Worm (Caenorhabditis elegans): ENCODE results near the gene cccp-1.

cccp-1 gene

ce11 chrIII:12472497-12472896, at the start of gene cccp-1:
cccp-1 (plus strand) TSS chrIII:12472873.
- 0 out of 2 replicates have a peak, but pooled peaks have one; percentile 6 for TF ChIP-seq ztf-23 (GFP tag; IDR thresholded peaks at IDR 0.05)
- TF ChIP-seq ref-1 (GFP tag; conservative IDR thresholded peaks at IDR 0.05) = no peak
- TF ChIP-seq flt-1 (GFP tag; IDR thresholded peaks at IDR 0.05) = no peak
- peak; percentile 77; the same call in 1 of the 2 replicates for TF ChIP-seq T22C8.4 (GFP tag; IDR thresholded peaks at IDR 0.05)
- TF ChIP-seq ztf-29 (GFP tag; IDR thresholded peaks at IDR 0.05) = no peak

ce11 chrIII:12424066-12424465, 48.6 kb upstream of the cccp-1 start:
- no peak for TF ChIP-seq ztf-29 (GFP tag; IDR thresholded peaks at IDR 0.05)
- no peak for TF ChIP-seq klf-2 (GFP tag; conservative IDR thresholded peaks at IDR 0.05)
- no peak for TF ChIP-seq ztf-23 (GFP tag; IDR thresholded peaks at IDR 0.05)
- no peak for TF ChIP-seq cog-1 (tag; optimal IDR thresholded peaks at IDR 0.05)
- no peak for TF ChIP-seq T22C8.4 (GFP tag; IDR thresholded peaks at IDR 0.05)
- TF ChIP-seq flt-1 (GFP tag; IDR thresholded peaks at IDR 0.05) = no peak
- TF ChIP-seq med-1 (GFP tag; optimal IDR thresholded peaks at IDR 0.05; ENCODE audit: insufficient read depth) = no peak
- TF ChIP-seq tab-1 (GFP tag; IDR thresholded peaks at IDR 0.05) = no peak

DNA sequence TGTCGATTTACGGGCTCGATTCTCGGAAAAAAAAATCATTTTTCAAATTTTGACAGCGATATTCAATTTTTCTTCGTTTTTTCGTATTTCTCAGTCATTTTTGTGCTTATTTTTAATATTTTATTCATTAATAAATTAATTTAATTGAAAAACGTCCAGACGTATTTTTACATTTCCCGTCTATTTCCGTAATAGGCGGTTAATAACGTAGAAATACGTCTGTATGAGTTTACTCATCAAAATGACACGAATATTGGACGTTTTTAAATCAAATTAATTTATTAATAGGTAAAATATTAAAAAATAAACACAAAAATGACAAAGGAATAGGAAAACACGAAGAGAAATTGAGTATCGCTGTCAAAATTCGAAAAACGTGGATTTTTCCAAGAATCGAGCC, 48.0 kb upstream of the cccp-1 start:
- TF ChIP-seq cog-1 (tag; optimal IDR thresholded peaks at IDR 0.05) (no peak), T22C8.4 (GFP tag; IDR thresholded peaks at IDR 0.05) (no peak)

ce11 chrIII:12425846-12426405, 46.7 kb upstream of the cccp-1 start:
- TF ChIP-seq cog-1 (tag; optimal IDR thresholded peaks at IDR 0.05) = no peak
- no peak for TF ChIP-seq ztf-29 (GFP tag; IDR thresholded peaks at IDR 0.05)
- no peak for TF ChIP-seq flt-1 (GFP tag; IDR thresholded peaks at IDR 0.05)
- no peak for TF ChIP-seq ztf-23 (GFP tag; IDR thresholded peaks at IDR 0.05)
- no peak for TF ChIP-seq med-1 (GFP tag; optimal IDR thresholded peaks at IDR 0.05; ENCODE audit: insufficient read depth)
- TF ChIP-seq ref-1 (GFP tag; conservative IDR thresholded peaks at IDR 0.05) = no peak
- no peak for TF ChIP-seq T22C8.4 (GFP tag; IDR thresholded peaks at IDR 0.05)
- TF ChIP-seq klf-2 (GFP tag; conservative IDR thresholded peaks at IDR 0.05) = no peak
- TF ChIP-seq tab-1 (GFP tag; IDR thresholded peaks at IDR 0.05) = no peak

ce11 chrIII:12426558-12426957, 46.1 kb upstream of the cccp-1 start, which contains the start of gene pie-1:
pie-1 (plus strand) TSS chrIII:12426893.
- TF ChIP-seq flt-1 (GFP tag; IDR thresholded peaks at IDR 0.05) (no peak), T22C8.4 (GFP tag; IDR thresholded peaks at IDR 0.05) (no peak), med-1 (GFP tag; optimal IDR thresholded peaks at IDR 0.05; ENCODE audit: insufficient read depth) (no peak)

DNA sequence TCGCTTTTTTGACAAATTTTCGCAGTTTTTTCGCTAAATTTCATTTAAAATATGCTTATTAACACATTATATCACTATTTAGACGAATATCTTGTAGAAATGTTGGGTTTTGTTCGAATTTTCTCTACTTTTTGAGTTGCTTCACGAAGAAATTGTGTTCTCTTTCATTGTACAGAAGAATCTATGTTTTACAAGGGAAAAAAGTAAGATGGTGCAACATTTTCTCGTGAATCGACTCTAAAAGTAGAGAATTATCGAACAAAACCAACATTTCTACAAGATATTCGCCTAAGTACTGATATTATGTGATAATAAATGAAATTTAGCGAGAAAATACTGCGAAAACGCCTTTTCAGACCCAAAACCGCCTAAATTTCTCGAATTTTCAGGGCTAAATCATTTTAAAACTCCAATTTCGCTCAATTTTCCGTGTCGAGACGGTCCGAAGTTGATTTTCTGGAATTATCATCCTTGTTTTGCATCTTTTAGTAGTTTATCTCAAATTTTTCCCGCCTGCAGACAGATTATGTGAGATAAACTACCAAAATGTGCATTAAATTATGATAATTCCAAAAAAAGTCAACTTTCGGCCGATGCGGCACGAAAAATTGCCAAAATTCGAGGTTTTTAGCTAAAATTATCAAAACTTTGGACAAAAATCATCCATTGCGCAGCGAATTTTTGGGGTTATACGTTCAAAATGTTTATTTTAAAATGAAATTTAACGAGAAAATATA, 45.0 kb upstream of the cccp-1 start:
- TF ChIP-seq tab-1 (GFP tag; IDR thresholded peaks at IDR 0.05) (no peak), ztf-23 (GFP tag; IDR thresholded peaks at IDR 0.05) (no peak), flt-1 (GFP tag; IDR thresholded peaks at IDR 0.05) (no peak), cog-1 (tag; optimal IDR thresholded peaks at IDR 0.05) (no peak)

- TF ChIP-seq klf-2 (GFP tag; conservative IDR thresholded peaks at IDR 0.05) = no peak
- no peak for TF ChIP-seq ref-1 (GFP tag; conservative IDR thresholded peaks at IDR 0.05)
- no peak for TF ChIP-seq med-1 (GFP tag; optimal IDR thresholded peaks at IDR 0.05; ENCODE audit: insufficient read depth)
- no peak for TF ChIP-seq cog-1 (tag; optimal IDR thresholded peaks at IDR 0.05)
- TF ChIP-seq flt-1 (GFP tag; IDR thresholded peaks at IDR 0.05) = no peak
- TF ChIP-seq ztf-29 (GFP tag; IDR thresholded peaks at IDR 0.05) = no peak
- no peak for TF ChIP-seq T22C8.4 (GFP tag; IDR thresholded peaks at IDR 0.05)
- no peak for TF ChIP-seq tab-1 (GFP tag; IDR thresholded peaks at IDR 0.05)
- no peak for TF ChIP-seq ztf-23 (GFP tag; IDR thresholded peaks at IDR 0.05)
Observed at ce11 chrIII:12428264-12428627, 44.4 kb upstream of the cccp-1 start.

DNA sequence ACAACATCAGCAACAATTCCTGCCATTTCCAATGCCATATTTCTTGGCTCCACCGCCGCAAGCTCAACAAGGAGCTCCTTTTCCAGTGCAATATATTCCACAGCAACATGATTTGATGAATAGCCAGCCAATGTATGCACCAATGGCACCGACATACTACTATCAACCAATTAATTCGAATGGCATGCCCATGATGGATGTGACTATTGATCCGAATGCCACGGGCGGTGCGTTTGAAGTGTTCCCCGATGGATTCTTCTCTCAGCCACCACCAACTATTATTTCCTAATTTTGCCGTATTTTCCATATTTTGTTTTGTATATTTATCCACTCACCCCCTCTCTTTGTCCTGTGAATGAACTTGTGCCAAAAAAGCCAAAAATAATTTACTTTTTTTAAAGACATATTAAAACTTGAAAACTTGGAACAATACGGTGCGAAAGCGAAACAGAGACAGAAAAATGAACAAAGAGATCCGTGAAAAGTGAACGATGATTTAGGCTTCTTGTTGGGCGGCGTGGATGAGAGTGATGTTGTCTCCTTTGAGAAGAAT, 43.8 kb upstream of the cccp-1 start:
- TF ChIP-seq T22C8.4 (GFP tag; IDR thresholded peaks at IDR 0.05) (no peak), ztf-23 (GFP tag; IDR thresholded peaks at IDR 0.05) (no peak), ref-1 (GFP tag; conservative IDR thresholded peaks at IDR 0.05) (no peak), flt-1 (GFP tag; IDR thresholded peaks at IDR 0.05) (no peak), klf-2 (GFP tag; conservative IDR thresholded peaks at IDR 0.05) (no peak), cog-1 (tag; optimal IDR thresholded peaks at IDR 0.05) (no peak), med-1 (GFP tag; optimal IDR thresholded peaks at IDR 0.05; ENCODE audit: insufficient read depth) (no peak), tab-1 (GFP tag; IDR thresholded peaks at IDR 0.05) (no peak), ztf-29 (GFP tag; IDR thresholded peaks at IDR 0.05) (no peak)

DNA sequence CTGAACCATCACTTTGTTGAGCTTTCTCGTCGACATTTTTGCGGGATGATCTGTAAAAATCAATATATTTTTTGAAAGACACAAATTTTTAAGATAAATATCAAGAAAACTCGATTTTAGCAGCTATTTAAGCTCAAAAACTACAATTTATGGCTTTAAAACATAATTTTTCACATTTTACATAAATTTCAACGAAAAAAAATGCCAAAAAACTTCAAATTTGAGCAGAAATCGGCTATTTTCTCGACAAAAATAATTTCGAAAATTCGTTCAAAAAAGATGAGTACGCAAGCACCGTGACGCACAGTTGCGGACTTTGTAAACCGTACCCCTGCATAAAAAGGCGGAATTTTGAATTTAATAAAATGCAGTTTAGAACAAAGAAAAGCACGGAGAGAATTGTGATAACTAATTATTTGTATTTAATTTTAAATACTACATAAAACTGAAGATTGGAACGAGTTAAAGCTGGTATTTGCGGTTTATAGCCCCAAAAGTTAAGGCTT, 43.0 kb upstream of the cccp-1 start, which contains the start of gene snr-6:
Gene snr-6 (minus strand): TSS at position 51 of the 506 bp plus-strand sequence.
- TF ChIP-seq cog-1 (tag; optimal IDR thresholded peaks at IDR 0.05) (peak; percentile 38), flt-1 (GFP tag; IDR thresholded peaks at IDR 0.05) (no peak)

ce11 chrIII:12430209-12430608, 42.5 kb upstream of the cccp-1 start, which contains the start of gene Y49E10.16:
Y49E10.16 (plus strand) TSS chrIII:12430509.
- TF ChIP-seq ztf-23 (GFP tag; IDR thresholded peaks at IDR 0.05) = no peak
- no peak for TF ChIP-seq ztf-29 (GFP tag; IDR thresholded peaks at IDR 0.05)
- TF ChIP-seq ref-1 (GFP tag; conservative IDR thresholded peaks at IDR 0.05) = no peak
- TF ChIP-seq flt-1 (GFP tag; IDR thresholded peaks at IDR 0.05) = no peak
- no peak for TF ChIP-seq med-1 (GFP tag; optimal IDR thresholded peaks at IDR 0.05; ENCODE audit: insufficient read depth)
- TF ChIP-seq tab-1 (GFP tag; IDR thresholded peaks at IDR 0.05) = no peak
- no peak for TF ChIP-seq cog-1 (tag; optimal IDR thresholded peaks at IDR 0.05)
- no peak for TF ChIP-seq klf-2 (GFP tag; conservative IDR thresholded peaks at IDR 0.05)
- no peak for TF ChIP-seq T22C8.4 (GFP tag; IDR thresholded peaks at IDR 0.05)

Data from whole organism, midembryonic.